Fruit fly (Drosophila melanogaster): ENCODE measurements around the gene Hmgcr.
A peak's percentile ranks its signal among the peaks of the same experiment; 100 is the strongest.

Hmgcr gene

dm6 chr3R:23729632-23730471, 3.3 kb upstream of the Hmgcr start (continued):
- TF ChIP-seq Ets65A (GFP tag), result no peak
- no peak for TF ChIP-seq disco-r (GFP tag; optimal IDR thresholded peaks at IDR 0.05)
- TF ChIP-seq gsb (GFP tag; IDR thresholded peaks at IDR 0.05), result peak; percentile 36; the same call in 1 of the 2 replicates
- TF ChIP-seq CG13624 (GFP tag; optimal IDR thresholded peaks at IDR 0.05), result no peak
- TF ChIP-seq org-1 (GFP tag; optimal IDR thresholded peaks at IDR 0.05), result no peak
- TF ChIP-seq CG18476 (GFP tag; optimal IDR thresholded peaks at IDR 0.05), result no peak
- no peak for TF ChIP-seq ATbp (GFP tag; optimal IDR thresholded peaks at IDR 0.05)
- peak; percentile 40; the same call in 1 of the 3 replicates for TF ChIP-seq gce (GFP tag; IDR thresholded peaks at IDR 0.05)
- TF ChIP-seq fd3F (GFP tag; optimal IDR thresholded peaks at IDR 0.05), result no peak
- peak in 1 of 2 experiments; percentile 11 for TF ChIP-seq Pdp1 (GFP tag; optimal IDR thresholded peaks at IDR 0.05)
- peak; percentile 55 for TF ChIP-seq Ssrp (tag; optimal IDR thresholded peaks at IDR 0.05)
- TF ChIP-seq PHDP (tag; optimal IDR thresholded peaks at IDR 0.05), result peak; percentile 4
- TF ChIP-seq chm (GFP tag; IDR thresholded peaks at IDR 0.05), result peak; percentile 79
- TF ChIP-seq Atf6 (GFP tag; IDR thresholded peaks at IDR 0.05), result peak; percentile 40; the same call in 1 of the 2 replicates
- 0 out of 2 replicates have a peak, but pooled peaks have one; percentile 27 for TF ChIP-seq CG6272 (GFP tag; IDR thresholded peaks at IDR 0.05)
- TF ChIP-seq Hand (GFP tag; optimal IDR thresholded peaks at IDR 0.05), result no peak
- no peak for TF ChIP-seq Gug (GFP tag; IDR thresholded peaks at IDR 0.05)
- no peak for TF ChIP-seq tap (tag; optimal IDR thresholded peaks at IDR 0.05)
- TF ChIP-seq aop (GFP tag; IDR thresholded peaks at IDR 0.05), result no peak
- no peak for TF ChIP-seq tll (GFP tag; optimal IDR thresholded peaks at IDR 0.05)
- TF ChIP-seq phol (tag; optimal IDR thresholded peaks at IDR 0.05), result no peak
- TF ChIP-seq BEAF-32 (GFP tag; optimal IDR thresholded peaks at IDR 0.05), result no peak
- no peak for TF ChIP-seq NC2α (GFP tag; optimal IDR thresholded peaks at IDR 0.05)
- no peak for TF ChIP-seq odd (GFP tag; optimal IDR thresholded peaks at IDR 0.05)
- TF ChIP-seq mirr (GFP tag; optimal IDR thresholded peaks at IDR 0.05), result peak; percentile 70
- TF ChIP-seq nerfin-1 (tag; optimal IDR thresholded peaks at IDR 0.05), result peak; percentile 65
- TF ChIP-seq Mes4 (GFP tag; optimal IDR thresholded peaks at IDR 0.05), result no peak
- no peak; the same call in 1 of the 2 replicates for TF ChIP-seq MBD-R2 (GFP tag; IDR thresholded peaks at IDR 0.05)
- TF ChIP-seq CG9437 (GFP tag; optimal IDR thresholded peaks at IDR 0.05), result no peak
- peak; percentile 21 for TF ChIP-seq CG2202 (tag; optimal IDR thresholded peaks at IDR 0.05)
- no peak for TF ChIP-seq CG2120 (GFP tag; optimal IDR thresholded peaks at IDR 0.05)
- TF ChIP-seq CG1832 (GFP tag; optimal IDR thresholded peaks at IDR 0.05), result no peak
- TF ChIP-seq Oli (tag; optimal IDR thresholded peaks at IDR 0.05), result no peak
- no peak for TF ChIP-seq al (GFP tag; IDR thresholded peaks at IDR 0.05)
- TF ChIP-seq grau (tag; optimal IDR thresholded peaks at IDR 0.05), result peak; percentile 14
- TF ChIP-seq lola (GFP tag; optimal IDR thresholded peaks at IDR 0.05), result no peak
- TF ChIP-seq Gsc (GFP tag; IDR thresholded peaks at IDR 0.05), result no peak
- no peak for TF ChIP-seq CG4328 (GFP tag; optimal IDR thresholded peaks at IDR 0.05)
- no peak for TF ChIP-seq az2 (GFP tag; optimal IDR thresholded peaks at IDR 0.05)
- TF ChIP-seq CG18011 (GFP tag; optimal IDR thresholded peaks at IDR 0.05), result no peak
- no peak for TF ChIP-seq CG12942 (GFP tag; optimal IDR thresholded peaks at IDR 0.05)
- no peak for TF ChIP-seq p53 (GFP tag; optimal IDR thresholded peaks at IDR 0.05)
- peak; percentile 26 for TF ChIP-seq YL-1 (GFP tag; optimal IDR thresholded peaks at IDR 0.05)
- no peak for TF ChIP-seq Fer2 (tag; optimal IDR thresholded peaks at IDR 0.05)
- no peak for TF ChIP-seq CG30431 (GFP tag; optimal IDR thresholded peaks at IDR 0.05)
- TF ChIP-seq CG4404 (GFP tag; IDR thresholded peaks at IDR 0.05), result no peak
- TF ChIP-seq vfl (GFP tag; optimal IDR thresholded peaks at IDR 0.05), result no peak
- no peak for TF ChIP-seq Kr (GFP tag; optimal IDR thresholded peaks at IDR 0.05)
- TF ChIP-seq CG31224 (GFP tag; IDR thresholded peaks at IDR 0.05), result no peak
